Worm (Caenorhabditis elegans) whole organism, L3 larva: Measurements from ENCODE around the gene K12D12.5.

Source experiments
- R02D3.7 ChIP-seq: fragments of 150-350 bp; optimal IDR thresholded peaks from 2 replicates; lab custom pipeline; 2014; ENCODE audit warnings: missing biosample characterization, missing genetic modification characterization
- lin-15B ChIP-seq: fragments of 150-350 bp; optimal IDR thresholded peaks from 2 replicates; lab custom pipeline; 2014; ENCODE audit warnings: missing biosample characterization, missing genetic modification characterization
- lin-39 ChIP-seq: fragments of 150-350 bp; optimal IDR thresholded peaks from 2 replicates; lab custom pipeline; 2018; ENCODE audit warnings: missing biosample characterization, missing genetic modification reagents, missing genetic modification characterization
- mdl-1 ChIP-seq: fragments of 150-350 bp; optimal IDR thresholded peaks from 2 replicates; lab custom pipeline; 2014; ENCODE audit warnings: missing biosample characterization, missing genetic modification characterization
- nfya-1 ChIP-seq: sonication (generic microtip); optimal IDR thresholded peaks from 2 replicates; lab custom pipeline; 2017; ENCODE audit warnings: missing genetic modification characterization, mild to moderate bottlenecking, missing compliant biosample characterization, antibody characterized with exemption, moderate library complexity; ENCODE audit not compliant: insufficient read depth
- nhr-12 ChIP-seq: fragments of 150-350 bp; optimal IDR thresholded peaks from 2 replicates; lab custom pipeline; 2014; ENCODE audit warnings: missing biosample characterization, missing genetic modification characterization
- nhr-237 ChIP-seq: fragments of 150-350 bp; optimal IDR thresholded peaks from 2 replicates; lab custom pipeline; 2014; ENCODE audit warnings: missing biosample characterization, missing genetic modification characterization
- nhr-28 ChIP-seq: fragments of 150-350 bp; optimal IDR thresholded peaks from 2 replicates; lab custom pipeline; 2014; ENCODE audit warnings: missing biosample characterization, missing genetic modification characterization
- unc-62 ChIP-seq: fragments of 150-350 bp; sonication (generic microtip); optimal IDR thresholded peaks from 4 replicates; lab custom pipeline; 2014; ENCODE audit warnings: missing biosample characterization, missing genetic modification reagents, missing genetic modification characterization
- ztf-4 ChIP-seq: fragments of 150-350 bp; optimal IDR thresholded peaks from 2 replicates; lab custom pipeline; 2014; ENCODE audit warnings: missing biosample characterization, missing genetic modification characterization

- TF ChIP-seq nhr-237 (tag; lab: Kevin White, UChicago) (no peak), mdl-1 (tag; lab: Kevin White, UChicago) (no peak), lin-39 (no peak), nhr-28 (tag; lab: Kevin White, UChicago) (no peak), nfya-1 (tag; lab: Kevin White, UChicago) (no peak), nhr-12 (tag; lab: Kevin White, UChicago) (no peak), unc-62 (GFP tag; lab: Kevin White, UChicago) (no peak), ztf-4 (tag; lab: Kevin White, UChicago) (no peak), lin-15B (tag; lab: Kevin White, UChicago) (no peak), R02D3.7 (tag; lab: Kevin White, UChicago) (no peak)
These were observed 22.8 kb downstream of the K12D12.5 start, which contains the start of gene ZK930.6 for ce11 chrII:11883648-11884047.
